Worm (Caenorhabditis elegans) whole organism, mixed stage, embryonic: Measurements from ENCODE around the gene C15H9.2.

ENCODE experiments used
- blmp-1 ChIP-seq: fragments of 150-350 bp; optimal IDR thresholded peaks from 2 replicates; lab custom pipeline; 2014; ENCODE audit warnings: missing biosample characterization, missing genetic modification characterization
- ces-1 ChIP-seq: fragments of 150-350 bp; optimal IDR thresholded peaks from 2 replicates; lab custom pipeline; 2014; ENCODE audit warnings: missing biosample characterization, missing genetic modification reagents, missing genetic modification characterization
- lin-13 ChIP-seq: fragments of 150-350 bp; optimal IDR thresholded peaks from 2 replicates; lab custom pipeline; 2014; ENCODE audit warnings: missing biosample characterization, missing genetic modification characterization
- lsy-2 ChIP-seq: fragments of 150-350 bp; optimal IDR thresholded peaks from 2 replicates; lab custom pipeline; 2014; ENCODE audit warnings: missing biosample characterization, missing genetic modification characterization
- mls-2 ChIP-seq: sonication (generic microtip); optimal IDR thresholded peaks from 2 replicates; lab custom pipeline; 2016; ENCODE audit warnings: mild to moderate bottlenecking, missing genetic modification characterization, moderate library complexity, missing compliant biosample characterization
- nhr-76 ChIP-seq: sonication (generic microtip); optimal IDR thresholded peaks from 2 replicates; lab custom pipeline; 2017; ENCODE audit warnings: missing biosample characterization, missing genetic modification characterization
- snpc-4 ChIP-seq: fragments of 150-350 bp; optimal IDR thresholded peaks from 2 replicates; lab custom pipeline; 2014; ENCODE audit warnings: missing biosample characterization, missing genetic modification characterization
- unc-62 ChIP-seq: fragments of 150-350 bp; optimal IDR thresholded peaks from 2 replicates; lab custom pipeline; 2014; ENCODE audit warnings: missing biosample characterization, missing genetic modification reagents, missing genetic modification characterization
- zip-8 ChIP-seq: fragments of 150-350 bp; optimal IDR thresholded peaks from 2 replicates; lab custom pipeline; 2014; ENCODE audit warnings: missing biosample characterization, missing genetic modification characterization
- ztf-11 ChIP-seq: fragments of 150-350 bp; optimal IDR thresholded peaks from 2 replicates; lab custom pipeline; 2014; ENCODE audit warnings: missing biosample characterization, missing genetic modification characterization

DNA sequence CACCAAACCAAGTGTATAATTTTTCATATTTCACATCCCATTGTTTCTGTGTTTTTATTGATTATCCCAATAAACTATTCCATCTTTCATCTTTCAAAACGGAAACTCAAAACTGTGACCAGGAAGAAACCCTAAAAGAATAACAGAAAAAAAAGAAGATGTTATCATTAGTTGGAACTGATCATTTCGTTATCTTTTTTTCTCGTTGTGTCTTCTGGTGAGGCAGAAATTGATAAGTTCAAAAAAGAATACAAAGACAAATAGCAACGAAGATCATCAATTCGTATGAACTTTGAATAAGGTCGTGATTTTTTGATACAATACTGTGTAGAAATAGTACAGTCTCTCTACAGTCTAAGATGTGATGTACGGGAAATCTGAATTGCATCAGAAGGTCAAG lies 36.5 kb upstream of the C15H9.2 start:
- TF ChIP-seq ztf-11 (tag; lab: Kevin White, UChicago) (no peak), unc-62 (GFP tag; lab: Kevin White, UChicago) (no peak), ces-1 (GFP tag; lab: Kevin White, UChicago) (no peak), snpc-4 (tag; lab: Kevin White, UChicago) (no peak), blmp-1 (no peak), zip-8 (tag; lab: Kevin White, UChicago) (no peak), nhr-76 (no peak), mls-2 (tag; lab: Kevin White, UChicago) (no peak), lin-13 (tag; lab: Kevin White, UChicago) (no peak), lsy-2 (tag; lab: Kevin White, UChicago) (no peak)
